Fruit fly (Drosophila melanogaster) whole organism, embryonic: ENCODE data around the gene Tango1.
A peak's percentile ranks its signal among the peaks of the same experiment; 100 is the strongest.

Experiments used
- Antp ChIP-seq: fragments of 200-800 bp; sonication (Bioruptor generic); optimal IDR thresholded peaks from 3 replicates; lab custom pipeline; 2016; ENCODE audit warnings: missing biosample characterization, missing genetic modification characterization
- BEAF-32 ChIP-seq: fragments of 200-800 bp; sonication (Bioruptor generic); optimal IDR thresholded peaks from 3 replicates; lab custom pipeline; 2017; ENCODE audit warnings: missing biosample characterization, missing genetic modification characterization, mild to moderate bottlenecking, moderate library complexity, missing genetic modification reagents
- CG10267 ChIP-seq: fragments of 200-800 bp; sonication (Bioruptor generic); optimal IDR thresholded peaks from 2 replicates; lab custom pipeline; 2018; ENCODE audit warnings: missing biosample characterization, mild to moderate bottlenecking, missing genetic modification characterization, moderate library complexity
- CG11085 ChIP-seq: fragments of 200-800 bp; sonication (Bioruptor generic); IDR thresholded peaks from 2 replicates; pipeline ENCODE4 v1.3.6; 2022; ENCODE audit warnings: missing biosample characterization, missing genetic modification characterization
- CG11398 ChIP-seq: fragments of 200-800 bp; sonication (Bioruptor generic); optimal IDR thresholded peaks from 2 replicates; lab custom pipeline; 2016; ENCODE audit warnings: missing biosample characterization, missing genetic modification characterization
- CG12942 ChIP-seq: fragments of 200-800 bp; sonication (Bioruptor generic); optimal IDR thresholded peaks from 3 replicates; lab custom pipeline; 2016; ENCODE audit warnings: missing biosample characterization, missing genetic modification characterization
- CG13624 ChIP-seq: fragments of 200-800 bp; sonication (Bioruptor generic); optimal IDR thresholded peaks from 2 replicates; lab custom pipeline; 2016; ENCODE audit warnings: missing biosample characterization, missing genetic modification characterization
- CG13775 ChIP-seq: fragments of 200-800 bp; sonication (Bioruptor generic); optimal IDR thresholded peaks from 3 replicates; lab custom pipeline; 2017; ENCODE audit warnings: missing biosample characterization, mild to moderate bottlenecking, missing genetic modification characterization
- CG15479 ChIP-seq: fragments of 200-800 bp; sonication (Bioruptor generic); optimal IDR thresholded peaks from 3 replicates; lab custom pipeline; 2019; ENCODE audit warnings: missing biosample characterization, mild to moderate bottlenecking, missing genetic modification characterization, moderate library complexity
- CG17568 ChIP-seq: fragments of 200-800 bp; sonication (Bioruptor generic); optimal IDR thresholded peaks from 2 replicates; lab custom pipeline; 2018; ENCODE audit warnings: missing biosample characterization, mild to moderate bottlenecking, missing genetic modification characterization, moderate library complexity
- CG17829 ChIP-seq: fragments of 200-800 bp; optimal IDR thresholded peaks from 2 replicates; lab custom pipeline; 2019; ENCODE audit warnings: missing biosample characterization, mild to moderate bottlenecking, missing genetic modification characterization, moderate library complexity
- CG2712 ChIP-seq: fragments of 200-800 bp; optimal IDR thresholded peaks from 3 replicates; lab custom pipeline; 2019; ENCODE audit warnings: missing biosample characterization, mild to moderate bottlenecking, missing genetic modification characterization, moderate library complexity
- CG33557 ChIP-seq: fragments of 200-800 bp; sonication (Bioruptor generic); optimal IDR thresholded peaks from 2 replicates; lab custom pipeline; 2019; ENCODE audit warnings: missing biosample characterization, mild to moderate bottlenecking, missing genetic modification characterization, moderate library complexity
- CG34376 ChIP-seq: fragments of 200-800 bp; sonication (Bioruptor generic); optimal IDR thresholded peaks from 2 replicates; lab custom pipeline; 2018; ENCODE audit warnings: missing biosample characterization, mild to moderate bottlenecking, missing genetic modification characterization
- CG6654 ChIP-seq: fragments of 200-800 bp; sonication (Bioruptor generic); optimal IDR thresholded peaks from 2 replicates; lab custom pipeline; 2017; ENCODE audit warnings: missing biosample characterization, mild to moderate bottlenecking, missing genetic modification characterization
- CG7271 ChIP-seq: fragments of 200-800 bp; sonication (Bioruptor generic); optimal IDR thresholded peaks from 2 replicates; lab custom pipeline; 2018; ENCODE audit warnings: missing biosample characterization, mild to moderate bottlenecking, missing genetic modification characterization, moderate library complexity
- CG8290 ChIP-seq, 3 experiments: fragments of 200-800 bp; sonication (Bioruptor generic); optimal IDR thresholded peaks; 2 replicates each; lab custom pipeline; 2016 to 2019; ENCODE audit warnings: missing biosample characterization in 3 of 3, missing genetic modification characterization in 3 of 3, mild to moderate bottlenecking in 2 of 3, moderate library complexity in 1 of 3
- CG9932 ChIP-seq: fragments of 200-800 bp; sonication (Bioruptor generic); IDR thresholded peaks from 2 replicates; pipeline ENCODE4 v1.3.6; 2022; ENCODE audit warnings: missing biosample characterization, missing genetic modification characterization
- D ChIP-seq, 2 experiments: fragments of 200-800 bp in 1 of 2; fragments of >200 bp in 1 of 2; sonication (Bioruptor generic) in 1 of 2; optimal IDR thresholded peaks; 2 replicates in 1 of 2; 3 replicates in 1 of 2; lab custom pipeline; 2017; ENCODE audit warnings: mild to moderate bottlenecking in 1 of 2, missing biosample characterization in 1 of 2, missing genetic modification characterization in 1 of 2, missing genetic modification reagents in 1 of 2
- Dbx ChIP-seq: fragments of 200-800 bp; sonication (Bioruptor generic); IDR thresholded peaks from 3 replicates; pipeline ENCODE4 v1.3.6; 2022; ENCODE audit warnings: missing biosample characterization, missing genetic modification characterization
- Deaf1 ChIP-seq: fragments of 200-800 bp; optimal IDR thresholded peaks from 3 replicates; lab custom pipeline; 2019; ENCODE audit warnings: missing biosample characterization, mild to moderate bottlenecking, missing genetic modification characterization, moderate library complexity
- E2f1 ChIP-seq: fragments of 200-800 bp; sonication (Bioruptor generic); IDR thresholded peaks from 2 replicates; pipeline ENCODE4 v1.3.6; 2022; ENCODE audit warnings: missing biosample characterization, missing genetic modification characterization
- Elba2 ChIP-seq: fragments of 200-800 bp; sonication (Bioruptor generic); optimal IDR thresholded peaks from 3 replicates; lab custom pipeline; 2016; ENCODE audit warnings: missing biosample characterization, missing genetic modification characterization
- GATAe ChIP-seq: fragments of 200-800 bp; sonication (Bioruptor generic); conservative IDR thresholded peaks from 2 replicates; pipeline ENCODE4 v1.3.6; 2022; ENCODE audit warnings: missing biosample characterization, missing genetic modification characterization
- HmgD ChIP-seq: fragments of 200-800 bp; sonication (Bioruptor generic); optimal IDR thresholded peaks from 3 replicates; lab custom pipeline; 2016; ENCODE audit warnings: missing biosample characterization, missing genetic modification characterization
- Med ChIP-seq: fragments of 200-800 bp; sonication (Bioruptor generic); peaks from one replicate; lab custom pipeline; 2016; ENCODE audit warnings: missing biosample characterization, missing genetic modification characterization, mild to moderate bottlenecking, inconsistent platforms, moderate library complexity
- Myb ChIP-seq: fragments of 200-800 bp; sonication (Bioruptor generic); optimal IDR thresholded peaks from 2 replicates; lab custom pipeline; 2016; ENCODE audit warnings: missing biosample characterization, missing genetic modification characterization
- Oli ChIP-seq: fragments of 200-800 bp; sonication (Bioruptor generic); optimal IDR thresholded peaks from 2 replicates; lab custom pipeline; 2018; ENCODE audit warnings: missing biosample characterization, mild to moderate bottlenecking, missing genetic modification characterization, moderate library complexity
- Opbp ChIP-seq: fragments of 200-800 bp; sonication (Bioruptor generic); IDR thresholded peaks from 3 replicates; pipeline ENCODE4 v1.3.6; 2022; ENCODE audit warnings: missing biosample characterization, missing genetic modification characterization; ENCODE audit not compliant: partially characterized antibody
- Sin3A ChIP-seq: fragments of >200 bp; optimal IDR thresholded peaks from 2 replicates; lab custom pipeline; 2018
- Xrp1 ChIP-seq: fragments of 200-800 bp; sonication (Bioruptor generic); IDR thresholded peaks from 2 replicates; pipeline ENCODE4 v1.3.6; 2022; ENCODE audit warnings: missing biosample characterization, missing genetic modification characterization
- crol ChIP-seq: fragments of 200-800 bp; sonication (Bioruptor generic); IDR thresholded peaks from 2 replicates; pipeline ENCODE4 v1.3.6; 2022; ENCODE audit warnings: missing biosample characterization, missing genetic modification characterization
- dmrt11E ChIP-seq: fragments of 200-800 bp; sonication (Bioruptor generic); optimal IDR thresholded peaks from 3 replicates; lab custom pipeline; 2018; ENCODE audit warnings: missing biosample characterization, mild to moderate bottlenecking, missing genetic modification characterization, moderate library complexity
- dmrt99B ChIP-seq: fragments of 200-800 bp; sonication (Bioruptor generic); optimal IDR thresholded peaks from 2 replicates; lab custom pipeline; 2018; ENCODE audit warnings: missing biosample characterization, mild to moderate bottlenecking, missing genetic modification characterization, moderate library complexity
- gfzf ChIP-seq: fragments of 200-800 bp; sonication (Bioruptor generic); optimal IDR thresholded peaks from 2 replicates; lab custom pipeline; 2016; ENCODE audit warnings: missing biosample characterization, mild to moderate bottlenecking, missing genetic modification characterization, moderate library complexity
- gro ChIP-seq: fragments of 200-800 bp; sonication (Bioruptor generic); optimal IDR thresholded peaks from 2 replicates; lab custom pipeline; 2016; ENCODE audit warnings: missing biosample characterization, missing genetic modification characterization
- gsb-n ChIP-seq: fragments of 200-800 bp; sonication (Bioruptor generic); optimal IDR thresholded peaks from 3 replicates; lab custom pipeline; 2018; ENCODE audit warnings: missing biosample characterization, mild to moderate bottlenecking, missing genetic modification characterization
- hkb ChIP-seq, 2 experiments: fragments of 200-800 bp in 1 of 2; fragments of >200 bp in 1 of 2; sonication (Bioruptor generic) in 1 of 2; IDR thresholded peaks in 1 of 2; optimal IDR thresholded peaks in 1 of 2; 2 replicates each; pipeline versions ENCODE4 v1.3.6 to Lab custom; 2017 to 2022; ENCODE audit warnings: missing biosample characterization in 1 of 2, missing genetic modification characterization in 1 of 2
- jumu ChIP-seq: fragments of 200-800 bp; sonication (Bioruptor generic); optimal IDR thresholded peaks from 3 replicates; lab custom pipeline; 2016; ENCODE audit warnings: missing biosample characterization, missing genetic modification characterization
- pan ChIP-seq, 4 experiments: fragments of >200 bp in 3 of 4; fragments of 200-800 bp in 1 of 4; sonication (Bioruptor generic) in 1 of 4; optimal IDR thresholded peaks in 3 of 4; IDR thresholded peaks in 1 of 4; 2 replicates each; pipeline versions ENCODE4 v1.3.6 to Lab custom; 2017 to 2022; ENCODE audit warnings: missing biosample characterization in 2 of 4, missing genetic modification characterization in 2 of 4, mixed read lengths in 1 of 4
- prd ChIP-seq, 3 experiments: fragments of >200 bp in 2 of 3; fragments of 200-800 bp in 1 of 3; sonication (Bioruptor generic) in 1 of 3; optimal IDR thresholded peaks in 2 of 3; IDR thresholded peaks in 1 of 3; 2 replicates in 2 of 3; 3 replicates in 1 of 3; pipeline versions ENCODE4 v1.3.6 to Lab custom; 2017 to 2022; ENCODE audit warnings: missing biosample characterization in 1 of 3, missing genetic modification characterization in 1 of 3
- pum ChIP-seq: fragments of 200-800 bp; sonication (Bioruptor generic); optimal IDR thresholded peaks from 2 replicates; lab custom pipeline; 2016; ENCODE audit warnings: missing biosample characterization, missing genetic modification characterization
- sug ChIP-seq: fragments of 200-800 bp; optimal IDR thresholded peaks from 2 replicates; lab custom pipeline; 2019; ENCODE audit warnings: missing biosample characterization, mild to moderate bottlenecking, missing genetic modification characterization, moderate library complexity
- toy ChIP-seq: fragments of 200-800 bp; sonication (Bioruptor generic); IDR thresholded peaks from 2 replicates; pipeline ENCODE4 v1.3.6; 2022; ENCODE audit warnings: missing biosample characterization, missing genetic modification characterization
- trem ChIP-seq: fragments of 200-800 bp; optimal IDR thresholded peaks from 3 replicates; lab custom pipeline; 2019; ENCODE audit warnings: missing biosample characterization, mild to moderate bottlenecking, missing genetic modification characterization, moderate library complexity
- wdn ChIP-seq: fragments of 200-800 bp; sonication (Bioruptor generic); IDR thresholded peaks from 2 replicates; pipeline ENCODE4 v1.3.6; 2022; ENCODE audit warnings: missing biosample characterization, missing genetic modification characterization

Tango1 gene

dm6 chr2L:6649085-6649754, at the start of gene Tango1, which contains the start of gene CG31635 (continued):
- TF ChIP-seq pum (GFP tag; lab: Kevin White, UChicago), result no peak
- peak; percentile 50 for TF ChIP-seq BEAF-32 (GFP tag; lab: Kevin White, UChicago)
- 0 out of 3 replicates have a peak, but pooled peaks have one; percentile 33 for TF ChIP-seq Opbp (GFP tag; lab: Robert Waterston, UW)
- peak; percentile 10 for TF ChIP-seq CG13775 (GFP tag; lab: Kevin White, UChicago)
- TF ChIP-seq CG9932, result 0 out of 2 replicates have a peak, but pooled peaks have one; percentile 40
- peak; percentile 10 for TF ChIP-seq dmrt11E
- TF ChIP-seq CG12942 (GFP tag; lab: Kevin White, UChicago), result no peak
- TF ChIP-seq Antp, result peak; percentile 13
- TF ChIP-seq gsb-n, result no peak
- no peak for TF ChIP-seq CG11085 (GFP tag; lab: Robert Waterston, UW)
- no peak for TF ChIP-seq CG33557 (GFP tag; lab: Kevin White, UChicago)
- TF ChIP-seq Med, result peak; percentile 82
- peak; percentile 72 for TF ChIP-seq Deaf1
- TF ChIP-seq CG17829 (tag; lab: Kevin White, UChicago), result peak; percentile 57
- TF ChIP-seq Sin3A (lab: Kevin White, UChicago), result peak; percentile 98
- TF ChIP-seq CG8290 (GFP tag; optimal IDR thresholded peaks at IDR 0.05; lab: Kevin White, UChicago), result peak; percentile 24
- no peak for TF ChIP-seq CG8290 (tag; optimal IDR thresholded peaks at IDR 0.05; lab: Kevin White, UChicago)
- TF ChIP-seq wdn (GFP tag; lab: Robert Waterston, UW), result no peak
- peak; percentile 33 for TF ChIP-seq CG2712
- TF ChIP-seq jumu (GFP tag; lab: Kevin White, UChicago), result peak; percentile 24
- TF ChIP-seq toy (GFP tag; lab: Robert Waterston, UW), result no peak
- peak; percentile 66 for TF ChIP-seq CG10267 (tag; lab: Kevin White, UChicago)
- peak; percentile 4 for TF ChIP-seq CG34376 (GFP tag; lab: Kevin White, UChicago)
- TF ChIP-seq hkb (optimal IDR thresholded peaks at IDR 0.05; lab: Kevin White, UChicago), result peak; percentile 95
- no peak for TF ChIP-seq hkb (GFP tag; IDR thresholded peaks at IDR 0.05; lab: Robert Waterston, UW)
- no peak for TF ChIP-seq CG6654 (GFP tag; lab: Kevin White, UChicago)
- peak; percentile 9 for TF ChIP-seq gro (GFP tag; lab: Kevin White, UChicago)
- no peak for TF ChIP-seq crol (GFP tag; lab: Robert Waterston, UW)
- peak; percentile 76 for TF ChIP-seq trem
- TF ChIP-seq CG15479 (GFP tag; lab: Kevin White, UChicago), result peak; percentile 31
- TF ChIP-seq gfzf, result peak; percentile 96
- 0 out of 3 replicates have a peak, but pooled peaks have one; percentile 52 for TF ChIP-seq Dbx (GFP tag; lab: Robert Waterston, UW)
- TF ChIP-seq Oli, result no peak
- peak; percentile 65 for TF ChIP-seq Elba2 (GFP tag; lab: Kevin White, UChicago)
- TF ChIP-seq D (optimal IDR thresholded peaks at IDR 0.05; lab: Kevin White, UChicago), result no peak
- no peak for TF ChIP-seq D (GFP tag; optimal IDR thresholded peaks at IDR 0.05; lab: Kevin White, UChicago)
- TF ChIP-seq pan (optimal IDR thresholded peaks at IDR 0.05; lab: Kevin White, UChicago), result no peak
- peak in 1 of 2 experiments; percentile 12 for TF ChIP-seq pan (GFP tag; optimal IDR thresholded peaks at IDR 0.05 in 1 of 2, IDR thresholded peaks at IDR 0.05 in 1 of 2)
- TF ChIP-seq CG17568 (GFP tag; lab: Kevin White, UChicago), result no peak
- TF ChIP-seq dmrt99B (tag; lab: Kevin White, UChicago), result no peak
- TF ChIP-seq CG11398 (GFP tag; lab: Kevin White, UChicago), result no peak
- no peak for TF ChIP-seq CG7271 (tag; lab: Kevin White, UChicago)
- TF ChIP-seq Xrp1, result 0 out of 2 replicates have a peak, but pooled peaks have one; percentile 24
- TF ChIP-seq E2f1 (GFP tag; lab: Robert Waterston, UW), result peak; percentile 19; the same call in 1 of the 2 replicates
- peak; percentile 30 for TF ChIP-seq Myb (GFP tag; lab: Kevin White, UChicago)
- peak; percentile 27 for TF ChIP-seq sug (tag; lab: Kevin White, UChicago)
- TF ChIP-seq prd (optimal IDR thresholded peaks at IDR 0.05; lab: Kevin White, UChicago), result no peak
- peak; percentile 62; the same call in 1 of the 3 replicates for TF ChIP-seq prd (GFP tag; IDR thresholded peaks at IDR 0.05; lab: Robert Waterston, UW)
- TF ChIP-seq GATAe (GFP tag; lab: Robert Waterston, UW), result no peak
- TF ChIP-seq HmgD (GFP tag; lab: Kevin White, UChicago), result peak; percentile 28
- peak; percentile 36 for TF ChIP-seq CG13624 (GFP tag; lab: Kevin White, UChicago)
